Fruit fly (Drosophila melanogaster) whole organism, embryonic: ENCODE results near the gene Mpcp2.
A peak's percentile ranks its signal among the peaks of the same experiment; 100 is the strongest.

Source experiments
- Asciz ChIP-seq: fragments of 200-800 bp; sonication (Bioruptor generic); optimal IDR thresholded peaks from 2 replicates; lab custom pipeline; 2017; ENCODE audit warnings: missing biosample characterization, mild to moderate bottlenecking, missing genetic modification characterization, missing genetic modification reagents
- B-H1 ChIP-seq: fragments of 200-800 bp; sonication (Bioruptor generic); IDR thresholded peaks from 3 replicates; pipeline ENCODE4 v1.3.6; 2022; ENCODE audit warnings: missing biosample characterization, missing genetic modification characterization
- CG10147 ChIP-seq: fragments of 200-800 bp; sonication (Bioruptor generic); optimal IDR thresholded peaks from 2 replicates; lab custom pipeline; 2019; ENCODE audit warnings: missing biosample characterization, mild to moderate bottlenecking, missing genetic modification characterization, moderate library complexity
- CG10543 ChIP-seq: fragments of 200-800 bp; sonication (Bioruptor generic); optimal IDR thresholded peaks from 3 replicates; lab custom pipeline; 2017; ENCODE audit warnings: missing biosample characterization, mild to moderate bottlenecking, missing genetic modification characterization, moderate library complexity
- CG12769 ChIP-seq: fragments of 200-800 bp; sonication (Bioruptor generic); optimal IDR thresholded peaks from 2 replicates; lab custom pipeline; 2019; ENCODE audit warnings: missing biosample characterization, mild to moderate bottlenecking, missing genetic modification characterization, moderate library complexity
- CG14667 ChIP-seq: fragments of 200-800 bp; sonication (Bioruptor generic); IDR thresholded peaks from 2 replicates; pipeline ENCODE4 v1.3.6; 2022; ENCODE audit warnings: missing biosample characterization, missing genetic modification characterization
- CG1602 ChIP-seq: fragments of 200-800 bp; sonication (Bioruptor generic); optimal IDR thresholded peaks from 3 replicates; lab custom pipeline; 2016; ENCODE audit warnings: missing biosample characterization, missing genetic modification characterization
- CG16813 ChIP-seq: fragments of 200-800 bp; sonication (Bioruptor generic); IDR thresholded peaks from 3 replicates; pipeline ENCODE4 v1.3.6; 2022; ENCODE audit warnings: missing biosample characterization, missing genetic modification characterization; ENCODE audit not compliant: partially characterized antibody
- CG17568 ChIP-seq: fragments of 200-800 bp; sonication (Bioruptor generic); optimal IDR thresholded peaks from 2 replicates; lab custom pipeline; 2018; ENCODE audit warnings: missing biosample characterization, mild to moderate bottlenecking, missing genetic modification characterization, moderate library complexity
- CG17802 ChIP-seq: fragments of 200-800 bp; sonication (Bioruptor generic); optimal IDR thresholded peaks from 2 replicates; lab custom pipeline; 2018; ENCODE audit warnings: missing biosample characterization, mild to moderate bottlenecking, missing genetic modification characterization, moderate library complexity
- CG18619 ChIP-seq: fragments of 200-800 bp; sonication (Bioruptor generic); optimal IDR thresholded peaks from 3 replicates; lab custom pipeline; 2017; ENCODE audit warnings: missing biosample characterization, mild to moderate bottlenecking, missing genetic modification characterization
- CG34376 ChIP-seq: fragments of 200-800 bp; sonication (Bioruptor generic); optimal IDR thresholded peaks from 2 replicates; lab custom pipeline; 2018; ENCODE audit warnings: missing biosample characterization, mild to moderate bottlenecking, missing genetic modification characterization
- CG6765 ChIP-seq: fragments of 200-800 bp; sonication (Bioruptor generic); optimal IDR thresholded peaks from 3 replicates; lab custom pipeline; 2017; ENCODE audit warnings: missing biosample characterization, mild to moderate bottlenecking, missing genetic modification characterization
- CG6813 ChIP-seq: fragments of 200-800 bp; sonication (Bioruptor generic); optimal IDR thresholded peaks from 2 replicates; lab custom pipeline; 2017; ENCODE audit warnings: missing biosample characterization, missing genetic modification characterization, mild to moderate bottlenecking, moderate library complexity, missing genetic modification reagents
- CkIIα-i1 ChIP-seq: fragments of 200-800 bp; sonication (Bioruptor generic); IDR thresholded peaks from 2 replicates; pipeline ENCODE4 v1.3.6; 2022; ENCODE audit warnings: missing biosample characterization, missing genetic modification characterization
- Dll ChIP-seq: fragments of 200-800 bp; sonication (Bioruptor generic); IDR thresholded peaks from 4 replicates; pipeline ENCODE4 v1.3.6; 2022; ENCODE audit warnings: missing biosample characterization, missing genetic modification characterization; ENCODE audit not compliant: partially characterized antibody
- Dref ChIP-seq: fragments of 200-800 bp; sonication (Bioruptor generic); IDR thresholded peaks from 2 replicates; pipeline ENCODE4 v1.3.6; 2022; ENCODE audit warnings: missing biosample characterization, missing genetic modification characterization
- Drgx ChIP-seq: fragments of 200-800 bp; sonication (Bioruptor generic); IDR thresholded peaks from 2 replicates; pipeline ENCODE4 v1.3.6; 2022; ENCODE audit warnings: missing biosample characterization, missing genetic modification characterization
- Fer3 ChIP-seq: fragments of 200-800 bp; sonication (Bioruptor generic); optimal IDR thresholded peaks from 2 replicates; lab custom pipeline; 2018; ENCODE audit warnings: missing biosample characterization, mild to moderate bottlenecking, missing genetic modification characterization, moderate library complexity
- HLH3B ChIP-seq: fragments of 200-800 bp; sonication (Bioruptor generic); IDR thresholded peaks from 2 replicates; pipeline ENCODE4 v1.3.6; 2022; ENCODE audit warnings: missing biosample characterization, missing genetic modification characterization
- HLH54F ChIP-seq: fragments of 200-800 bp; sonication (Bioruptor generic); optimal IDR thresholded peaks from 3 replicates; lab custom pipeline; 2016; ENCODE audit warnings: missing biosample characterization, missing genetic modification characterization
- Hmr ChIP-seq: fragments of 200-800 bp; sonication (Bioruptor generic); optimal IDR thresholded peaks from 3 replicates; lab custom pipeline; 2017; ENCODE audit warnings: mild to moderate bottlenecking, missing biosample characterization, missing genetic modification reagents, missing genetic modification characterization
- MESR4 ChIP-seq: fragments of 200-800 bp; sonication (Bioruptor generic); optimal IDR thresholded peaks from 2 replicates; lab custom pipeline; 2018; ENCODE audit warnings: missing biosample characterization, mild to moderate bottlenecking, missing genetic modification characterization, moderate library complexity
- Optix ChIP-seq: fragments of 200-800 bp; sonication (Bioruptor generic); IDR thresholded peaks from 3 replicates; pipeline ENCODE4 v1.3.6; 2022; ENCODE audit warnings: missing biosample characterization, missing genetic modification characterization
- bcd ChIP-seq: fragments of 200-800 bp; sonication (Bioruptor generic); optimal IDR thresholded peaks from 2 replicates; lab custom pipeline; 2017; ENCODE audit warnings: missing biosample characterization, mild to moderate bottlenecking, missing genetic modification characterization
- caup ChIP-seq: fragments of 200-800 bp; sonication (Bioruptor generic); optimal IDR thresholded peaks from 3 replicates; lab custom pipeline; 2017; ENCODE audit warnings: missing biosample characterization, mild to moderate bottlenecking, missing genetic modification characterization, moderate library complexity; ENCODE audit not compliant: severe bottlenecking
- chm ChIP-seq: fragments of 200-800 bp; sonication (Bioruptor generic); IDR thresholded peaks from 2 replicates; pipeline ENCODE4 v1.3.6; 2022; ENCODE audit warnings: missing biosample characterization, missing genetic modification characterization
- ems ChIP-seq: fragments of 200-800 bp; sonication (Bioruptor generic); optimal IDR thresholded peaks from 3 replicates; lab custom pipeline; 2016; ENCODE audit warnings: missing biosample characterization, missing genetic modification characterization
- eve ChIP-seq, 2 experiments: fragments of >200 bp; optimal IDR thresholded peaks; 2 replicates each; lab custom pipeline; 2017; ENCODE audit warnings: missing biosample characterization in 2 of 2, missing genetic modification characterization in 2 of 2
- ewg ChIP-seq: fragments of 200-800 bp; sonication (Bioruptor generic); optimal IDR thresholded peaks from 3 replicates; lab custom pipeline; 2017; ENCODE audit warnings: mild to moderate bottlenecking, missing biosample characterization, missing genetic modification reagents, missing genetic modification characterization
- fd102C ChIP-seq: fragments of 200-800 bp; sonication (Bioruptor generic); optimal IDR thresholded peaks from 2 replicates; lab custom pipeline; 2018; ENCODE audit warnings: missing biosample characterization, mild to moderate bottlenecking, missing genetic modification characterization, moderate library complexity
- fd3F ChIP-seq: fragments of 200-800 bp; sonication (Bioruptor generic); optimal IDR thresholded peaks from 2 replicates; lab custom pipeline; 2018; ENCODE audit warnings: missing biosample characterization, mild to moderate bottlenecking, missing genetic modification characterization, moderate library complexity
- grn ChIP-seq: fragments of 200-800 bp; sonication (Bioruptor generic); optimal IDR thresholded peaks from 3 replicates; lab custom pipeline; 2017; ENCODE audit warnings: missing biosample characterization, missing genetic modification characterization
- hkb ChIP-seq, 2 experiments: fragments of 200-800 bp in 1 of 2; fragments of >200 bp in 1 of 2; sonication (Bioruptor generic) in 1 of 2; IDR thresholded peaks in 1 of 2; optimal IDR thresholded peaks in 1 of 2; 2 replicates each; pipeline versions ENCODE4 v1.3.6 to Lab custom; 2017 to 2022; ENCODE audit warnings: missing biosample characterization in 1 of 2, missing genetic modification characterization in 1 of 2
- kni ChIP-seq: fragments of 200-800 bp; sonication (Bioruptor generic); optimal IDR thresholded peaks from 3 replicates; lab custom pipeline; 2017; ENCODE audit warnings: mild to moderate bottlenecking, missing biosample characterization, missing genetic modification reagents, missing genetic modification characterization
- maf-S ChIP-seq: fragments of 200-800 bp; sonication (Bioruptor generic); optimal IDR thresholded peaks from 2 replicates; lab custom pipeline; 2016; ENCODE audit warnings: missing biosample characterization, missing genetic modification characterization
- mirr ChIP-seq: fragments of 200-800 bp; sonication (Bioruptor generic); optimal IDR thresholded peaks from 3 replicates; lab custom pipeline; 2018; ENCODE audit warnings: missing biosample characterization, mild to moderate bottlenecking, missing genetic modification characterization
- nmo ChIP-seq: fragments of 200-800 bp; sonication (Bioruptor generic); optimal IDR thresholded peaks from 2 replicates; lab custom pipeline; 2018; ENCODE audit warnings: missing biosample characterization, mild to moderate bottlenecking, missing genetic modification characterization, moderate library complexity
- ranshi ChIP-seq: fragments of 200-800 bp; sonication (Bioruptor generic); IDR thresholded peaks from 2 replicates; pipeline ENCODE4 v1.3.6; 2022; ENCODE audit warnings: missing biosample characterization, missing genetic modification characterization
- repo ChIP-seq: fragments of 200-800 bp; sonication (Bioruptor generic); optimal IDR thresholded peaks from 2 replicates; lab custom pipeline; 2016; ENCODE audit warnings: missing biosample characterization, missing genetic modification characterization
- sim ChIP-seq: fragments of 200-800 bp; sonication (Bioruptor generic); IDR thresholded peaks from 2 replicates; pipeline ENCODE4 v1.3.6; 2022; ENCODE audit warnings: missing biosample characterization, missing genetic modification characterization
- stc ChIP-seq: fragments of 200-800 bp; sonication (Bioruptor generic); IDR thresholded peaks from 2 replicates; pipeline ENCODE4 v1.3.6; 2022; ENCODE audit warnings: missing biosample characterization, missing genetic modification characterization
- tna ChIP-seq: fragments of 200-800 bp; sonication (Bioruptor generic); IDR thresholded peaks from 2 replicates; pipeline ENCODE4 v1.3.6; 2022; ENCODE audit warnings: missing biosample characterization, missing genetic modification characterization; ENCODE audit not compliant: partially characterized antibody
- trh ChIP-seq: fragments of 200-800 bp; sonication (Bioruptor generic); optimal IDR thresholded peaks from 2 replicates; lab custom pipeline; 2016; ENCODE audit warnings: missing biosample characterization, missing genetic modification characterization
- unc-4 ChIP-seq: fragments of 200-800 bp; sonication (Bioruptor generic); IDR thresholded peaks from 2 replicates; pipeline ENCODE4 v1.3.6; 2022; ENCODE audit warnings: missing biosample characterization, missing genetic modification characterization; ENCODE audit not compliant: partially characterized antibody
- unpg ChIP-seq: fragments of 200-800 bp; sonication (Bioruptor generic); optimal IDR thresholded peaks from 3 replicates; lab custom pipeline; 2018; ENCODE audit warnings: missing biosample characterization, mild to moderate bottlenecking, missing genetic modification characterization, moderate library complexity
- vvl ChIP-seq: fragments of 200-800 bp; sonication (Bioruptor generic); IDR thresholded peaks from 2 replicates; pipeline ENCODE4 v1.3.6; 2022; ENCODE audit warnings: missing biosample characterization, missing genetic modification characterization
- zfh1 ChIP-seq: fragments of 200-800 bp; sonication (Bioruptor generic); IDR thresholded peaks from 3 replicates; pipeline ENCODE4 v1.3.6; 2022; ENCODE audit warnings: missing biosample characterization, missing genetic modification characterization

The Mpcp2 gene

dm6 chr3L:14543971-14544655 is 6.7 kb downstream of the Mpcp2 start (continued):
- peak; percentile 46; the same call in 1 of the 3 replicates for TF ChIP-seq B-H1 (GFP tag; lab: Robert Waterston, UW)
- TF ChIP-seq CG6765 (GFP tag; lab: Kevin White, UChicago) = no peak
- TF ChIP-seq CG10147 (GFP tag; lab: Kevin White, UChicago) = peak; percentile 16
- TF ChIP-seq zfh1 (GFP tag; lab: Robert Waterston, UW) = 0 out of 3 replicates have a peak, but pooled peaks have one; percentile 36
- no peak for TF ChIP-seq unpg (GFP tag; lab: Kevin White, UChicago)
- TF ChIP-seq nmo = no peak
- no peak; the same call in 2 of the 3 replicates for TF ChIP-seq CG16813 (GFP tag; lab: Robert Waterston, UW)
- no peak for TF ChIP-seq Dll (GFP tag; lab: Robert Waterston, UW)
- no peak for TF ChIP-seq CG34376 (GFP tag; lab: Kevin White, UChicago)
- peak; percentile 64 for TF ChIP-seq Drgx (GFP tag; lab: Robert Waterston, UW)
- TF ChIP-seq CG6813 = peak; percentile 31
- TF ChIP-seq Optix = no peak
- TF ChIP-seq ewg (GFP tag; lab: Kevin White, UChicago) = no peak
- no peak for TF ChIP-seq sim
- TF ChIP-seq CG1602 (GFP tag; lab: Kevin White, UChicago) = no peak
- TF ChIP-seq CG14667 = no peak
- TF ChIP-seq Dref (GFP tag; lab: Robert Waterston, UW) = no peak
- TF ChIP-seq grn = peak; percentile 97
- 0 out of 2 replicates have a peak, but pooled peaks have one; percentile 57 for TF ChIP-seq chm (GFP tag; lab: Robert Waterston, UW)
- TF ChIP-seq Hmr (GFP tag; lab: Kevin White, UChicago) = peak; percentile 33
- TF ChIP-seq caup (GFP tag; lab: Kevin White, UChicago) = peak; percentile 33
- TF ChIP-seq ems = no peak
- TF ChIP-seq CkIIα-i1 = no peak
- TF ChIP-seq kni (GFP tag; lab: Kevin White, UChicago) = peak; percentile 97
- TF ChIP-seq vvl (GFP tag; lab: Robert Waterston, UW) = peak; percentile 71
- peak; percentile 58; the same call in 1 of the 2 replicates for TF ChIP-seq ranshi (GFP tag; lab: Robert Waterston, UW)
- TF ChIP-seq CG10543 (GFP tag; lab: Kevin White, UChicago) = peak; percentile 52
- 0 out of 2 replicates have a peak, but pooled peaks have one; percentile 39 for TF ChIP-seq stc
- no peak for TF ChIP-seq trh (GFP tag; lab: Kevin White, UChicago)
- TF ChIP-seq CG17802 = peak; percentile 55
- TF ChIP-seq tna = peak; percentile 60; the same call in 1 of the 2 replicates
- no peak for TF ChIP-seq MESR4 (GFP tag; lab: Kevin White, UChicago)
- TF ChIP-seq Fer3 (tag; lab: Kevin White, UChicago) = peak; percentile 8
- peak; percentile 56 for TF ChIP-seq mirr (GFP tag; lab: Kevin White, UChicago)
- no peak for TF ChIP-seq fd102C (GFP tag; lab: Kevin White, UChicago)
- TF ChIP-seq bcd (GFP tag; lab: Kevin White, UChicago) = peak; percentile 33
- TF ChIP-seq repo (GFP tag; lab: Kevin White, UChicago) = no peak
- TF ChIP-seq fd3F = no peak
- no peak for TF ChIP-seq unc-4 (GFP tag; lab: Robert Waterston, UW)
- TF ChIP-seq CG17568 (GFP tag; lab: Kevin White, UChicago) = peak; percentile 1
- peak; percentile 41; the same call in 1 of the 2 replicates for TF ChIP-seq HLH3B (GFP tag; lab: Robert Waterston, UW)
- peak; percentile 30 for TF ChIP-seq Asciz (GFP tag; lab: Kevin White, UChicago)
- no peak for TF ChIP-seq hkb (optimal IDR thresholded peaks at IDR 0.05; lab: Kevin White, UChicago)
- TF ChIP-seq hkb (GFP tag; IDR thresholded peaks at IDR 0.05; lab: Robert Waterston, UW) = peak; percentile 44; the same call in 1 of the 2 replicates
- TF ChIP-seq eve (GFP tag; optimal IDR thresholded peaks at IDR 0.05; lab: Kevin White, UChicago) = no peak
- no peak for TF ChIP-seq HLH54F (GFP tag; lab: Kevin White, UChicago)
- TF ChIP-seq maf-S (GFP tag; lab: Kevin White, UChicago) = no peak
- TF ChIP-seq CG18619 (GFP tag; lab: Kevin White, UChicago) = no peak
- peak; percentile 72 for TF ChIP-seq CG12769
